Fruit fly (Drosophila melanogaster) whole organism, embryonic: Measurements from ENCODE around the gene CG7298.

Source experiments
- Abd-B ChIP-seq: fragments of 200-800 bp; sonication (Bioruptor generic); optimal IDR thresholded peaks from 2 replicates; lab custom pipeline; 2018; ENCODE audit warnings: missing biosample characterization, mild to moderate bottlenecking, missing genetic modification characterization, moderate library complexity
- CG10209 ChIP-seq: fragments of 200-800 bp; sonication (Bioruptor generic); optimal IDR thresholded peaks from 3 replicates; lab custom pipeline; 2017; ENCODE audit warnings: missing biosample characterization, mild to moderate bottlenecking, missing genetic modification characterization, missing genetic modification reagents
- CG1024 ChIP-seq: fragments of 200-800 bp; sonication (Bioruptor generic); IDR thresholded peaks from 2 replicates; pipeline ENCODE4 v1.3.6; 2022; ENCODE audit warnings: missing biosample characterization, missing genetic modification characterization
- CG10321 ChIP-seq: fragments of 200-800 bp; sonication (Bioruptor generic); IDR thresholded peaks from 2 replicates; pipeline ENCODE4 v1.3.6; 2022; ENCODE audit warnings: missing biosample characterization, missing genetic modification characterization
- CG10565 ChIP-seq: fragments of 200-800 bp; sonication (Bioruptor generic); optimal IDR thresholded peaks from 3 replicates; lab custom pipeline; 2016; ENCODE audit warnings: missing biosample characterization, mild to moderate bottlenecking, missing genetic modification characterization
- CG11085 ChIP-seq: fragments of 200-800 bp; sonication (Bioruptor generic); IDR thresholded peaks from 2 replicates; pipeline ENCODE4 v1.3.6; 2022; ENCODE audit warnings: missing biosample characterization, missing genetic modification characterization
- CG11247 ChIP-seq: fragments of 200-800 bp; sonication (Bioruptor generic); IDR thresholded peaks from 2 replicates; pipeline ENCODE4 v1.3.6; 2022; ENCODE audit warnings: missing biosample characterization, missing genetic modification characterization
- CG13775 ChIP-seq: fragments of 200-800 bp; sonication (Bioruptor generic); optimal IDR thresholded peaks from 3 replicates; lab custom pipeline; 2017; ENCODE audit warnings: missing biosample characterization, mild to moderate bottlenecking, missing genetic modification characterization
- CG14050 ChIP-seq: fragments of 200-800 bp; sonication (Bioruptor generic); IDR thresholded peaks from 3 replicates; pipeline ENCODE4 v1.3.6; 2022; ENCODE audit warnings: missing biosample characterization, missing genetic modification characterization
- CG16779 ChIP-seq: fragments of 200-800 bp; sonication (Bioruptor generic); IDR thresholded peaks from 2 replicates; pipeline ENCODE4 v1.3.6; 2022; ENCODE audit warnings: missing biosample characterization, missing genetic modification characterization
- CG17912 ChIP-seq: fragments of 200-800 bp; sonication (Bioruptor generic); optimal IDR thresholded peaks from 2 replicates; lab custom pipeline; 2018; ENCODE audit warnings: missing biosample characterization, mild to moderate bottlenecking, missing genetic modification characterization
- CG1792 ChIP-seq: fragments of 200-800 bp; sonication (Bioruptor generic); optimal IDR thresholded peaks from 2 replicates; lab custom pipeline; 2016; ENCODE audit warnings: missing biosample characterization, missing genetic modification characterization
- CG2120 ChIP-seq: fragments of 200-800 bp; sonication (Bioruptor generic); optimal IDR thresholded peaks from 3 replicates; lab custom pipeline; 2016; ENCODE audit warnings: missing biosample characterization, missing genetic modification characterization
- CG2202 ChIP-seq: fragments of 200-800 bp; sonication (Bioruptor generic); optimal IDR thresholded peaks from 2 replicates; lab custom pipeline; 2018; ENCODE audit warnings: missing biosample characterization, mild to moderate bottlenecking, missing genetic modification characterization
- CG30403 ChIP-seq: fragments of 200-800 bp; sonication (Bioruptor generic); optimal IDR thresholded peaks from 3 replicates; lab custom pipeline; 2016; ENCODE audit warnings: missing biosample characterization, missing genetic modification characterization
- CG33213 ChIP-seq: fragments of 200-800 bp; sonication (Bioruptor generic); optimal IDR thresholded peaks from 3 replicates; lab custom pipeline; 2016; ENCODE audit warnings: missing biosample characterization, missing genetic modification characterization
- CG3847 ChIP-seq: fragments of 200-800 bp; sonication (Bioruptor generic); IDR thresholded peaks from 2 replicates; pipeline ENCODE4 v1.3.6; 2022; ENCODE audit warnings: missing biosample characterization, missing genetic modification characterization
- CG6654 ChIP-seq: fragments of 200-800 bp; sonication (Bioruptor generic); optimal IDR thresholded peaks from 2 replicates; lab custom pipeline; 2017; ENCODE audit warnings: missing biosample characterization, mild to moderate bottlenecking, missing genetic modification characterization
- CG6765 ChIP-seq: fragments of 200-800 bp; sonication (Bioruptor generic); optimal IDR thresholded peaks from 3 replicates; lab custom pipeline; 2017; ENCODE audit warnings: missing biosample characterization, mild to moderate bottlenecking, missing genetic modification characterization
- CG7372 ChIP-seq: fragments of 200-800 bp; sonication (Bioruptor generic); IDR thresholded peaks from 2 replicates; pipeline ENCODE4 v1.3.6; 2022; ENCODE audit warnings: missing biosample characterization, missing genetic modification characterization
- CrebB ChIP-seq: fragments of 200-800 bp; sonication (Bioruptor generic); optimal IDR thresholded peaks from 3 replicates; lab custom pipeline; 2018; ENCODE audit warnings: missing biosample characterization, mild to moderate bottlenecking, missing genetic modification characterization
- D19B ChIP-seq: fragments of 200-800 bp; sonication (Bioruptor generic); optimal IDR thresholded peaks from 2 replicates; lab custom pipeline; 2017; ENCODE audit warnings: missing biosample characterization, mild to moderate bottlenecking, missing genetic modification characterization
- Eip74EF ChIP-seq, 2 experiments: fragments of 200-800 bp in 1 of 2; fragments of >200 bp in 1 of 2; sonication (Bioruptor generic) in 1 of 2; optimal IDR thresholded peaks; 2 replicates each; lab custom pipeline; 2017 to 2019; ENCODE audit warnings: missing biosample characterization in 2 of 2, missing genetic modification characterization in 2 of 2, mild to moderate bottlenecking in 1 of 2, moderate library complexity in 1 of 2
- Lhr ChIP-seq: fragments of 200-800 bp; sonication (Bioruptor generic); optimal IDR thresholded peaks from 3 replicates; lab custom pipeline; 2017; ENCODE audit warnings: mild to moderate bottlenecking, missing biosample characterization, missing genetic modification reagents, missing genetic modification characterization
- Max ChIP-seq: fragments of 200-800 bp; sonication (Bioruptor generic); optimal IDR thresholded peaks from 2 replicates; lab custom pipeline; 2016; ENCODE audit warnings: missing biosample characterization, mild to moderate bottlenecking, missing genetic modification characterization
- NC2α ChIP-seq: fragments of 200-800 bp; sonication (Bioruptor generic); optimal IDR thresholded peaks from 2 replicates; lab custom pipeline; 2016; ENCODE audit warnings: missing biosample characterization, missing genetic modification characterization
- NC2β ChIP-seq: fragments of 200-800 bp; sonication (Bioruptor generic); optimal IDR thresholded peaks from 2 replicates; lab custom pipeline; 2016; ENCODE audit warnings: missing biosample characterization, missing genetic modification characterization
- Pdp1 ChIP-seq, 2 experiments: fragments of 200-800 bp; sonication (Bioruptor generic); optimal IDR thresholded peaks; 3 replicates each; lab custom pipeline; 2016; ENCODE audit warnings: missing biosample characterization in 2 of 2, missing genetic modification characterization in 2 of 2, mild to moderate bottlenecking in 1 of 2, moderate library complexity in 1 of 2
- Six4 ChIP-seq: fragments of 200-800 bp; sonication (Bioruptor generic); optimal IDR thresholded peaks from 2 replicates; lab custom pipeline; 2016; ENCODE audit warnings: missing biosample characterization, missing genetic modification characterization
- btn ChIP-seq: fragments of 200-800 bp; sonication (Bioruptor generic); optimal IDR thresholded peaks from 2 replicates; lab custom pipeline; 2016; ENCODE audit warnings: missing biosample characterization, missing genetic modification characterization
- cato ChIP-seq: fragments of 200-800 bp; sonication (Bioruptor generic); optimal IDR thresholded peaks from 2 replicates; lab custom pipeline; 2016; ENCODE audit warnings: missing biosample characterization, missing genetic modification characterization, borderline replicate concordance
- ci ChIP-seq: fragments of 200-800 bp; sonication (Bioruptor generic); IDR thresholded peaks from 3 replicates; pipeline ENCODE4 v1.3.6; 2022; ENCODE audit warnings: missing biosample characterization, missing genetic modification characterization
- da ChIP-seq: fragments of 200-800 bp; sonication (Bioruptor generic); optimal IDR thresholded peaks from 2 replicates; lab custom pipeline; 2016; ENCODE audit warnings: missing biosample characterization, missing genetic modification characterization
- fd102C ChIP-seq: fragments of 200-800 bp; sonication (Bioruptor generic); optimal IDR thresholded peaks from 2 replicates; lab custom pipeline; 2018; ENCODE audit warnings: missing biosample characterization, mild to moderate bottlenecking, missing genetic modification characterization, moderate library complexity
- gce ChIP-seq: fragments of 200-800 bp; sonication (Bioruptor generic); IDR thresholded peaks from 3 replicates; pipeline ENCODE4 v1.3.6; 2022; ENCODE audit warnings: missing biosample characterization, missing genetic modification characterization
- gem ChIP-seq: fragments of 200-800 bp; sonication (Bioruptor generic); optimal IDR thresholded peaks from 2 replicates; lab custom pipeline; 2019; ENCODE audit warnings: missing biosample characterization, mild to moderate bottlenecking, missing genetic modification characterization, moderate library complexity
- gro ChIP-seq: fragments of 200-800 bp; sonication (Bioruptor generic); optimal IDR thresholded peaks from 2 replicates; lab custom pipeline; 2016; ENCODE audit warnings: missing biosample characterization, missing genetic modification characterization
- kay ChIP-seq: fragments of 200-800 bp; sonication (Bioruptor generic); optimal IDR thresholded peaks from 2 replicates; lab custom pipeline; 2016; ENCODE audit warnings: missing biosample characterization, missing genetic modification characterization
- lilli ChIP-seq: fragments of 200-800 bp; sonication (Bioruptor generic); optimal IDR thresholded peaks from 3 replicates; lab custom pipeline; 2016; ENCODE audit warnings: missing biosample characterization, missing genetic modification characterization
- mld ChIP-seq: fragments of 200-800 bp; sonication (Bioruptor generic); IDR thresholded peaks from 3 replicates; pipeline ENCODE4 v1.3.6; 2022; ENCODE audit warnings: missing biosample characterization, missing genetic modification characterization; ENCODE audit not compliant: partially characterized antibody
- nmo ChIP-seq: fragments of 200-800 bp; sonication (Bioruptor generic); optimal IDR thresholded peaks from 2 replicates; lab custom pipeline; 2018; ENCODE audit warnings: missing biosample characterization, mild to moderate bottlenecking, missing genetic modification characterization, moderate library complexity
- p53 ChIP-seq: fragments of 200-800 bp; sonication (Bioruptor generic); optimal IDR thresholded peaks from 2 replicates; lab custom pipeline; 2016; ENCODE audit warnings: missing biosample characterization, missing genetic modification characterization
- pum ChIP-seq: fragments of 200-800 bp; sonication (Bioruptor generic); optimal IDR thresholded peaks from 2 replicates; lab custom pipeline; 2016; ENCODE audit warnings: missing biosample characterization, missing genetic modification characterization
- repo ChIP-seq: fragments of 200-800 bp; sonication (Bioruptor generic); optimal IDR thresholded peaks from 2 replicates; lab custom pipeline; 2016; ENCODE audit warnings: missing biosample characterization, missing genetic modification characterization
- sd ChIP-seq: fragments of 200-800 bp; sonication (Bioruptor generic); optimal IDR thresholded peaks from 3 replicates; lab custom pipeline; 2018; ENCODE audit warnings: missing biosample characterization, mild to moderate bottlenecking, missing genetic modification characterization, moderate library complexity
- slbo ChIP-seq: fragments of 200-800 bp; sonication (Bioruptor generic); IDR thresholded peaks from 2 replicates; pipeline ENCODE4 v1.3.6; 2022; ENCODE audit warnings: missing biosample characterization, missing genetic modification characterization
- tio ChIP-seq: fragments of 200-800 bp; sonication (Bioruptor generic); optimal IDR thresholded peaks from 2 replicates; lab custom pipeline; 2017; ENCODE audit warnings: missing biosample characterization, missing genetic modification characterization, inconsistent platforms
- trem ChIP-seq: fragments of 200-800 bp; optimal IDR thresholded peaks from 3 replicates; lab custom pipeline; 2019; ENCODE audit warnings: missing biosample characterization, mild to moderate bottlenecking, missing genetic modification characterization, moderate library complexity
- unc-4 ChIP-seq: fragments of 200-800 bp; sonication (Bioruptor generic); IDR thresholded peaks from 2 replicates; pipeline ENCODE4 v1.3.6; 2022; ENCODE audit warnings: missing biosample characterization, missing genetic modification characterization; ENCODE audit not compliant: partially characterized antibody

The CG7298 gene

DNA sequence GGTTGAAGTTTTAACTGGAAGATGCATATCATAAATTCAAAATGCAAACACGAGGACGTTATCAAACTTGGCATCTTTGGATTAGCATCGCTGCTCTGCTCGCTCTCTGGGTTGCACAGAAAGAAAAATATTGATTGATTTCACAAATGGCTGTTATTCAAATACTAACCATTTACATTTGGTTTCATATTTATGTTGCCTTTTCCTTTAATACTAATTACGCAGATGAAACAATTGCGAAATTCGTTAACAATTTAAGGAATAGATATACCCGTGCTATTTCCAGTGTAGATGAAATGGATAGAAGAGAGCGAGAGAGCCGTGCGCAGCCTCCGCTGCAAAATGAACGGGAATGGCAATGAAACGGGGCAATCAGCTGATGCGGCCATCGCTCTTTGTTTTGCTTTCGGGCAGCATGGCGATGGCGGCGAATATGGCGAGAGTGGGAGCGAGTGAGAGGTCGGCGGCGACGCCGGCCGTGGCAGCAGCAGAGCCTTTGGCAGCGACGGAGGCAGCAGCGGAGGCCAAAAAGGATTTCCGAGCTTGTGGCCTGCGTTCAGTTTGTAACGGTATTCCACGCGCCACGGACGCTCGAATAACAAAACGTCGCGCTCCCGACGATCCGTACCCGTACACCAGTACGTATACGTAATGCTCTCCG is 44.2 kb upstream of the CG7298 start, which contains the start of gene rdgC (continued):
- TF ChIP-seq CG7372 (GFP tag; lab: Robert Waterston, UW), result peak; percentile 95
- peak; percentile 89 for TF ChIP-seq CG16779 (GFP tag; lab: Robert Waterston, UW)
- TF ChIP-seq NC2β (GFP tag; lab: Kevin White, UChicago), result peak; percentile 93
- peak; percentile 97 for TF ChIP-seq slbo (GFP tag; lab: Robert Waterston, UW)
- peak; percentile 94 for TF ChIP-seq nmo (GFP tag; lab: Kevin White, UChicago)
- peak; percentile 92 for TF ChIP-seq tio (GFP tag; lab: Kevin White, UChicago)
- TF ChIP-seq CG2120 (GFP tag; lab: Kevin White, UChicago), result peak; percentile 97
- peak; percentile 87 for TF ChIP-seq CG13775 (GFP tag; lab: Kevin White, UChicago)
- peak in 1 of 2 experiments; percentile 96 for TF ChIP-seq Eip74EF (GFP tag; optimal IDR thresholded peaks at IDR 0.05; lab: Kevin White, UChicago)
- peak; percentile 95 for TF ChIP-seq Six4 (GFP tag; lab: Kevin White, UChicago)
- TF ChIP-seq CG6654, result peak; percentile 75
- TF ChIP-seq pum (GFP tag; lab: Kevin White, UChicago), result peak; percentile 96
- peak; percentile 68 for TF ChIP-seq CG10565
- TF ChIP-seq CG14050, result peak; percentile 95
- peak; percentile 33 for TF ChIP-seq CG2202 (tag; lab: Kevin White, UChicago)
- peak; percentile 87 for TF ChIP-seq cato
- peak; percentile 96 for TF ChIP-seq gce (GFP tag; lab: Robert Waterston, UW)
- peak; percentile 89 for TF ChIP-seq p53 (GFP tag; lab: Kevin White, UChicago)
- peak; percentile 91 for TF ChIP-seq kay (GFP tag; lab: Kevin White, UChicago)
- peak; percentile 90 for TF ChIP-seq CG11085 (GFP tag; lab: Robert Waterston, UW)
- TF ChIP-seq btn (GFP tag; lab: Kevin White, UChicago), result peak; percentile 95
- TF ChIP-seq NC2α, result peak; percentile 87
- peak; percentile 93 for TF ChIP-seq CG10209 (GFP tag; lab: Kevin White, UChicago)
- peak; percentile 95 for TF ChIP-seq CG30403 (GFP tag; lab: Kevin White, UChicago)
- peak; percentile 56 for TF ChIP-seq fd102C (GFP tag; lab: Kevin White, UChicago)
- peak; percentile 92 for TF ChIP-seq Max (GFP tag; lab: Kevin White, UChicago)
- peak; percentile 80 for TF ChIP-seq CG10321 (GFP tag; lab: Robert Waterston, UW)
- peak; percentile 96 for TF ChIP-seq gro (GFP tag; lab: Kevin White, UChicago)
- peak; percentile 89 for TF ChIP-seq trem
- 0 out of 2 replicates have a peak, but pooled peaks have one; percentile 28 for TF ChIP-seq unc-4
- peak; percentile 95 for TF ChIP-seq CrebB (tag; lab: Kevin White, UChicago)
- peak; percentile 94 for TF ChIP-seq CG11247 (GFP tag; lab: Robert Waterston, UW)
- peak; percentile 96 for TF ChIP-seq Abd-B (GFP tag; lab: Kevin White, UChicago)
- TF ChIP-seq sd (tag; lab: Kevin White, UChicago), result peak; percentile 80
- peak; percentile 95 for TF ChIP-seq CG1792 (GFP tag; lab: Kevin White, UChicago)
- TF ChIP-seq mld (GFP tag; lab: Robert Waterston, UW), result no peak
- peak; percentile 94 for TF ChIP-seq CG1024 (GFP tag; lab: Robert Waterston, UW)
- peak; percentile 92 to 96 for TF ChIP-seq Pdp1 (GFP tag; optimal IDR thresholded peaks at IDR 0.05; lab: Kevin White, UChicago)
- TF ChIP-seq D19B (GFP tag; lab: Kevin White, UChicago), result peak; percentile 88
- peak; percentile 70 for TF ChIP-seq Lhr (GFP tag; lab: Kevin White, UChicago)
- TF ChIP-seq gem (tag; lab: Kevin White, UChicago), result peak; percentile 97
- peak; percentile 94 for TF ChIP-seq CG33213 (GFP tag; lab: Kevin White, UChicago)
- TF ChIP-seq CG3847 (GFP tag; lab: Robert Waterston, UW), result peak; percentile 94
- peak; percentile 95 for TF ChIP-seq repo (GFP tag; lab: Kevin White, UChicago)
- TF ChIP-seq ci, result peak; percentile 99
- TF ChIP-seq CG6765 (GFP tag; lab: Kevin White, UChicago), result peak; percentile 91
- peak; percentile 96 for TF ChIP-seq lilli
- peak; percentile 83 for TF ChIP-seq CG17912 (GFP tag; lab: Kevin White, UChicago)
- TF ChIP-seq da (GFP tag; lab: Kevin White, UChicago), result peak; percentile 76
